Worm (Caenorhabditis elegans): ENCODE measurements around the gene nhr-239.

DNA sequence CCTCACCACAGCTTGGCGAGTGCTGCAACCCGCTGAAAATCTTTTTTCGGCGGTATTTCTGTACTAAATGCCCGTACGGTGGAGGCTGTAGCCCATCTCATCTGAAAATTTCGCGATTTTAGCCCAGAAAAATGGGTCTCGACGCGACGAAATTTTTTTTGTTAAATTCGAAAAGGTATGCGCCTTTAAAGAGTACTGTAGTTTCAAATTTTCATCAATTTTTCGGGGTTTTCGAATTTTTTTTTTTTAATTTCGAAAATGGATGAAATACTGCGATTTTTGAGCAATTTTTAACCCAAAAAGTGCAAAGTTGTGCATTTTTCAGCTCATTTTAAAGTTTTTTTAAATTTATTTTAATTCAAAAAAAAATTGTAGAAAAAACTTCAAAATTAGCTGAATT lies 9.9 kb downstream of the nhr-239 start, which contains the start of gene Y54F10AR.2:
- TF ChIP-seq W03F9.2 (tag; optimal IDR thresholded peaks at IDR 0.05) (no peak), him-1 (tag; optimal IDR thresholded peaks at IDR 0.05) (no peak)
